Worm (Caenorhabditis elegans): ENCODE results near the gene folt-1.

DNA sequence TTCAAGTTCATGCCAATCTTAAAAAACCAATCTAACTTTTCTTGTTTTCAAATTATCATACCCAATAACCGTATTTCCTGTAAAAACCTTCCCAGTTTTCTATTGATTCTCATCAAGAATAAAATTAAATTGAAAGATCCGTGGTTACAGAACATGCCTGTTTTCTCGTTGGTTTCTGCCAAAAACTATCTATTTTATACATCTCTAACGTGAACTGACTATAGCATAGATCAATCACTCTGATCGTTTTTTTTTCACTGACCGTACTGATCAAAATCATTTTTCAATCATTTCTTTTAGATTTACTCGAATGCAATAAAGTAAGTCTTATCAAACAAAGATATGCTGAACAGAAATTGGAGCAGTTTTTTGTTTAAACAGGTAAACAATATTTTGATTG, 16.4 kb upstream of the folt-1 start, which contains the start of gene C06H2.2:
- TF ChIP-seq alr-1 (tag; optimal IDR thresholded peaks at IDR 0.05) = no peak
- no peak for TF ChIP-seq ztf-4 (tag; optimal IDR thresholded peaks at IDR 0.05)
- no peak for TF ChIP-seq mab-5 (tag; optimal IDR thresholded peaks at IDR 0.05)
- TF ChIP-seq snpc-4 (tag; optimal IDR thresholded peaks at IDR 0.05) = no peak
- no peak for TF ChIP-seq nhr-11 (tag; optimal IDR thresholded peaks at IDR 0.05)
- no peak for TF ChIP-seq nhr-23 (tag; optimal IDR thresholded peaks at IDR 0.05)
- no peak for TF ChIP-seq mbf-1 (tag; optimal IDR thresholded peaks at IDR 0.05)
